Worm (Caenorhabditis elegans) whole organism, L3 larva: ENCODE results near the gene T02H6.7.

Source experiments
- R02D3.7 ChIP-seq: fragments of 150-350 bp; optimal IDR thresholded peaks from 2 replicates; lab custom pipeline; 2014; ENCODE audit warnings: missing biosample characterization, missing genetic modification characterization
- ZK546.5 ChIP-seq: sonication (generic microtip); optimal IDR thresholded peaks from 2 replicates; lab custom pipeline; 2017; ENCODE audit warnings: missing biosample characterization, missing genetic modification characterization
- aly-2 ChIP-seq: fragments of 150-350 bp; optimal IDR thresholded peaks from 2 replicates; lab custom pipeline; 2014; ENCODE audit warnings: missing biosample characterization, missing genetic modification characterization
- ceh-28 ChIP-seq: fragments of 150-350 bp; optimal IDR thresholded peaks from 2 replicates; lab custom pipeline; 2014; ENCODE audit warnings: missing biosample characterization, missing genetic modification reagents, missing genetic modification characterization
- ceh-9 ChIP-seq: sonication (generic microtip); optimal IDR thresholded peaks from 2 replicates; lab custom pipeline; 2018; ENCODE audit warnings: missing biosample characterization, missing genetic modification characterization
- daf-12 ChIP-seq: fragments of 150-350 bp; optimal IDR thresholded peaks from 2 replicates; lab custom pipeline; 2014; ENCODE audit warnings: missing biosample characterization, missing genetic modification reagents, missing genetic modification characterization
- egl-27 ChIP-seq: sonication (generic microtip); optimal IDR thresholded peaks from 4 replicates; lab custom pipeline; 2017; ENCODE audit warnings: missing biosample characterization, missing genetic modification reagents, missing genetic modification characterization
- egl-5 ChIP-seq: fragments of 150-350 bp; optimal IDR thresholded peaks from 2 replicates; lab custom pipeline; 2017; ENCODE audit warnings: missing biosample characterization, missing genetic modification reagents, missing genetic modification characterization, inconsistent platforms
- elt-2 ChIP-seq: sonication (generic microtip); optimal IDR thresholded peaks from 2 replicates; lab custom pipeline; 2016; ENCODE audit warnings: missing genetic modification reagents, mild to moderate bottlenecking, missing genetic modification characterization, missing compliant biosample characterization
- eor-1 ChIP-seq, 2 experiments: fragments of 150-350 bp; optimal IDR thresholded peaks; 2 replicates each; lab custom pipeline; 2014 to 2018; ENCODE audit warnings: missing biosample characterization in 2 of 2, missing genetic modification characterization in 2 of 2
- fkh-2 ChIP-seq: fragments of 150-350 bp; optimal IDR thresholded peaks from 2 replicates; lab custom pipeline; 2014; ENCODE audit warnings: missing biosample characterization, missing genetic modification reagents, missing genetic modification characterization
- fos-1 ChIP-seq: fragments of 150-350 bp; optimal IDR thresholded peaks from 2 replicates; lab custom pipeline; 2014; ENCODE audit warnings: missing biosample characterization, missing genetic modification characterization
- hmg-11 ChIP-seq: sonication (generic microtip); optimal IDR thresholded peaks from 2 replicates; lab custom pipeline; 2016; ENCODE audit warnings: missing genetic modification characterization, missing compliant biosample characterization
- jun-1 ChIP-seq: fragments of 150-350 bp; optimal IDR thresholded peaks from 2 replicates; lab custom pipeline; 2014; ENCODE audit warnings: missing biosample characterization, missing genetic modification reagents, missing genetic modification characterization
- lin-15B ChIP-seq: fragments of 150-350 bp; optimal IDR thresholded peaks from 2 replicates; lab custom pipeline; 2014; ENCODE audit warnings: missing biosample characterization, missing genetic modification characterization
- lin-39 ChIP-seq: fragments of 150-350 bp; optimal IDR thresholded peaks from 2 replicates; lab custom pipeline; 2018; ENCODE audit warnings: missing biosample characterization, missing genetic modification reagents, missing genetic modification characterization
- lsy-12 ChIP-seq: sonication (generic microtip); optimal IDR thresholded peaks from 2 replicates; lab custom pipeline; 2016; ENCODE audit warnings: mild to moderate bottlenecking, missing genetic modification characterization, missing compliant biosample characterization
- mdl-1 ChIP-seq: fragments of 150-350 bp; optimal IDR thresholded peaks from 2 replicates; lab custom pipeline; 2014; ENCODE audit warnings: missing biosample characterization, missing genetic modification characterization
- mml-1 ChIP-seq: fragments of 150-350 bp; sonication (generic microtip); optimal IDR thresholded peaks from 3 replicates; lab custom pipeline; 2014; ENCODE audit warnings: missing biosample characterization, missing genetic modification characterization
- nhr-11 ChIP-seq: fragments of 150-350 bp; optimal IDR thresholded peaks from 2 replicates; lab custom pipeline; 2014; ENCODE audit warnings: missing biosample characterization, missing genetic modification characterization
- nhr-12 ChIP-seq: fragments of 150-350 bp; optimal IDR thresholded peaks from 2 replicates; lab custom pipeline; 2014; ENCODE audit warnings: missing biosample characterization, missing genetic modification characterization
- nhr-237 ChIP-seq: fragments of 150-350 bp; optimal IDR thresholded peaks from 2 replicates; lab custom pipeline; 2014; ENCODE audit warnings: missing biosample characterization, missing genetic modification characterization
- nhr-25 ChIP-seq: sonication (generic microtip); optimal IDR thresholded peaks from 2 replicates; lab custom pipeline; 2017; ENCODE audit warnings: missing biosample characterization, missing genetic modification characterization
- nhr-28 ChIP-seq: fragments of 150-350 bp; optimal IDR thresholded peaks from 2 replicates; lab custom pipeline; 2014; ENCODE audit warnings: missing biosample characterization, missing genetic modification characterization
- nhr-43 ChIP-seq: sonication (generic microtip); optimal IDR thresholded peaks from 2 replicates; lab custom pipeline; 2016; ENCODE audit warnings: mild to moderate bottlenecking, missing genetic modification characterization, missing compliant biosample characterization; ENCODE audit not compliant: poor library complexity, severe bottlenecking
- nhr-76 ChIP-seq: fragments of 150-350 bp; sonication (generic microtip); optimal IDR thresholded peaks from 5 replicates; lab custom pipeline; 2014; ENCODE audit warnings: missing biosample characterization, missing genetic modification characterization
- pqm-1 ChIP-seq: fragments of 150-350 bp; optimal IDR thresholded peaks from 2 replicates; lab custom pipeline; 2017; ENCODE audit warnings: missing biosample characterization, missing genetic modification characterization, inconsistent platforms
- sea-2 ChIP-seq: fragments of 150-350 bp; sonication (generic microtip); optimal IDR thresholded peaks from 4 replicates; lab custom pipeline; 2014; ENCODE audit warnings: missing biosample characterization, missing genetic modification reagents, missing genetic modification characterization
- snpc-4 ChIP-seq: fragments of 150-350 bp; optimal IDR thresholded peaks from 2 replicates; lab custom pipeline; 2014; ENCODE audit warnings: missing biosample characterization, missing genetic modification characterization
- unc-39 ChIP-seq: sonication (generic microtip); optimal IDR thresholded peaks from 4 replicates; lab custom pipeline; 2017; ENCODE audit warnings: missing biosample characterization, missing genetic modification characterization
- ztf-11 ChIP-seq: fragments of 150-350 bp; optimal IDR thresholded peaks from 2 replicates; lab custom pipeline; 2014; ENCODE audit warnings: missing biosample characterization, missing genetic modification characterization
- ztf-4 ChIP-seq: fragments of 150-350 bp; optimal IDR thresholded peaks from 2 replicates; lab custom pipeline; 2014; ENCODE audit warnings: missing biosample characterization, missing genetic modification characterization

The T02H6.7 gene

ce11 chrII:721931-722330, 39.5 kb downstream of the T02H6.7 start:
- TF ChIP-seq ztf-4: no peak
- TF ChIP-seq sea-2 (GFP tag; lab: Kevin White, UChicago): no peak
- no peak for TF ChIP-seq nhr-43
- no peak for TF ChIP-seq ZK546.5 (tag; lab: Kevin White, UChicago)
- TF ChIP-seq nhr-12 (tag; lab: Kevin White, UChicago): no peak
- no peak for TF ChIP-seq nhr-25 (tag; lab: Kevin White, UChicago)
- TF ChIP-seq fos-1 (tag; lab: Kevin White, UChicago): no peak
- no peak for TF ChIP-seq ztf-11 (tag; lab: Kevin White, UChicago)
- no peak for TF ChIP-seq unc-39
- no peak for TF ChIP-seq egl-27 (tag; lab: Kevin White, UChicago)
- no peak for TF ChIP-seq mml-1 (tag; lab: Kevin White, UChicago)
- TF ChIP-seq daf-12: no peak
- no peak for TF ChIP-seq lsy-12 (tag; lab: Kevin White, UChicago)
- no peak for TF ChIP-seq mdl-1
- no peak for TF ChIP-seq eor-1 (tag; optimal IDR thresholded peaks at IDR 0.05; lab: Kevin White, UChicago)
- no peak for TF ChIP-seq nhr-11 (tag; lab: Kevin White, UChicago)
- TF ChIP-seq nhr-76: no peak
- no peak for TF ChIP-seq hmg-11
- TF ChIP-seq ceh-9 (tag; lab: Kevin White, UChicago): no peak
- TF ChIP-seq nhr-28: no peak
- TF ChIP-seq, all 47 proteins: peak for 0

- TF ChIP-seq nhr-76 (no peak), ceh-9 (tag; lab: Kevin White, UChicago) (no peak), fkh-2 (tag; lab: Kevin White, UChicago) (no peak), egl-5 (tag; lab: Kevin White, UChicago) (no peak), nhr-43 (no peak), R02D3.7 (tag; lab: Kevin White, UChicago) (no peak), nhr-11 (tag; lab: Kevin White, UChicago) (no peak), jun-1 (tag; lab: Kevin White, UChicago) (no peak), aly-2 (no peak), nhr-237 (tag; lab: Kevin White, UChicago) (no peak), pqm-1 (tag; lab: Kevin White, UChicago) (no peak), daf-12 (no peak), unc-39 (no peak), mdl-1 (no peak), snpc-4 (no peak)
Observed at ce11 chrII:723488-723887, 41.1 kb downstream of the T02H6.7 start, which contains the start of gene rfip-2. TSS of gene rfip-2 (plus strand) at chrII:723788.

- TF ChIP-seq ceh-28: peak; percentile 99
- no peak for TF ChIP-seq nhr-28
Observed at ce11 chrII:724004-724403, 41.6 kb downstream of the T02H6.7 start.

ce11 chrII:729931-730330, 47.5 kb downstream of the T02H6.7 start:
- TF ChIP-seq lin-15B (tag; lab: Kevin White, UChicago) (peak; percentile 9), sea-2 (GFP tag; lab: Kevin White, UChicago) (no peak)

- TF ChIP-seq nhr-25 (tag; lab: Kevin White, UChicago): no peak
- peak; percentile 13 for TF ChIP-seq elt-2
- no peak for TF ChIP-seq aly-2
- no peak for TF ChIP-seq lin-39 (tag; lab: Kevin White, UChicago)
- TF ChIP-seq ZK546.5 (tag; lab: Kevin White, UChicago): no peak
- TF ChIP-seq, all 47 proteins: peak for 1
Observed at ce11 chrII:732393-732792, 50.0 kb downstream of the T02H6.7 start.
